Worm (Caenorhabditis elegans): ENCODE data around the gene Y81B9A.3.

Gene Y81B9A.3

DNA sequence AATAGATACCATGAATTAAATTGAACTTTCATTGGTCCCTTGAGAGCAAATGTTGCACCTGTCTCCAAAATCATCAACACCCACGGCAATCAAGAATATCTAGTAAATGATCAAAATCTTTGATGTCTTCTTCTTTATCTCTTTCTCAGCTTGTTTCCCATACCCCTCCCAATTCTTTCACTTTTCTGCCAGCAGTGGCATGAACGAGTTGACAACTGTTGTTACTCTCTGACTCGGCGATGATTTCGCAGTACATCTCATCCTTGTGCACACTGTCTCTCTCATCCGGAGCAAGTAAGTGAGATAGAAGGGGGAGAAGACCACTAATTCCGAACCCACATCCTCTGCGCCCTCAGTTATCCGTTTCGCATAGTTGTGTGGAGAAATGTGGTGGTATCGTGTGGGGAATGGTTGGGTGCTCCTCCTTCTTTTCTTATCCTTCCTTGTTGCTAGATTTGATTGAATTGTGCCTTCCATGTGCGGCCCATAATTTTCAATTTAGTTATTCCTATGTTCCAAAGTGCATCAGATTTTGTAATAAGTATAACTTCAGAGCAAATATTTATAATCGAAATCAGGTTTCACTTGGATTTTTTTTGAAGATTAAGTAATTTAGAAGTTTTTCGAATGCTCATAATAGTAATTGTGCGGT is 20.9 kb upstream of the Y81B9A.3 start:
- TF ChIP-seq sea-2 (GFP tag; IDR thresholded peaks at IDR 0.05), result no peak
- 0 out of 2 replicates have a peak, but pooled peaks have one; percentile 6 for TF ChIP-seq pbrm-1 (GFP tag; IDR thresholded peaks at IDR 0.05)

DNA sequence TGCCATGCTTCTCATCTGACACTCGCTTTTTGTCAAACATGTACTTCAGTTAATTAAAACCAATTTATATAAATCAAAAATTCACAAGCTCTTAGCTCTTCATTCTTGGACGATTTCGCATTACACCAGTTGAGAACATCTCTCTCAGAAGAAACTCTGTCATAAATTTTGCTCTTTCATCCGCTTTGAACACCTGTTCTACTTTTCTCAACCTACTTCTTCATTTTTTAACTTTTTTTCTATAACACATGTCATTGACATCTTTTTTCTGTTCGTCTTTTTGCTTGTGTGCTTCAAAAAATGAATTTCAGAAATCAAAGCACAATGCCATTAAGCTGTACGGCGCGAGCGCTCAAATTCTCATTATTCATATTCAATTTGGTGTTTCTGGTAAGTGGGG is 19.4 kb upstream of the Y81B9A.3 start, which contains the start of gene tsp-11:
TSS of gene tsp-11 (plus strand) at position 301 of the 400 bp plus-strand sequence.
- no peak for TF ChIP-seq ztf-3 (GFP tag; optimal IDR thresholded peaks at IDR 0.05)
- no peak for TF ChIP-seq bed-2 (GFP tag; IDR thresholded peaks at IDR 0.05)
- no peak for TF ChIP-seq F10E7.11 (tag; optimal IDR thresholded peaks at IDR 0.05)
- TF ChIP-seq rpc-1 (optimal IDR thresholded peaks at IDR 0.05), result no peak
- no peak for TF ChIP-seq rpc-1 (tag; optimal IDR thresholded peaks at IDR 0.05)
- TF ChIP-seq gei-17 (GFP tag; optimal IDR thresholded peaks at IDR 0.05), result no peak
- TF ChIP-seq let-607 (tag; optimal IDR thresholded peaks at IDR 0.05), result no peak
- TF ChIP-seq egrh-3 (GFP tag; IDR thresholded peaks at IDR 0.05), result no peak
- no peak for TF ChIP-seq ztf-6 (GFP tag; IDR thresholded peaks at IDR 0.05)
- TF ChIP-seq mel-28 (tag; optimal IDR thresholded peaks at IDR 0.05; ENCODE audit: borderline replicate concordance), result no peak
- no peak for TF ChIP-seq F33H1.4 (GFP tag; IDR thresholded peaks at IDR 0.05)
- TF ChIP-seq C06A6.2 (GFP tag; conservative IDR thresholded peaks at IDR 0.05), result no peak
- no peak for TF ChIP-seq unc-130 (GFP tag; optimal IDR thresholded peaks at IDR 0.05)
- no peak for TF ChIP-seq atf-7 (tag; optimal IDR thresholded peaks at IDR 0.05)
- no peak for TF ChIP-seq cebp-2 (GFP tag; IDR thresholded peaks at IDR 0.05)
- no peak for TF ChIP-seq K12H6.12 (tag; optimal IDR thresholded peaks at IDR 0.05)
- no peak for TF ChIP-seq hmg-20 (GFP tag; IDR thresholded peaks at IDR 0.05)
- no peak for TF ChIP-seq attf-5 (GFP tag; optimal IDR thresholded peaks at IDR 0.05)
- TF ChIP-seq T07F8.4 (tag; optimal IDR thresholded peaks at IDR 0.05), result no peak

DNA sequence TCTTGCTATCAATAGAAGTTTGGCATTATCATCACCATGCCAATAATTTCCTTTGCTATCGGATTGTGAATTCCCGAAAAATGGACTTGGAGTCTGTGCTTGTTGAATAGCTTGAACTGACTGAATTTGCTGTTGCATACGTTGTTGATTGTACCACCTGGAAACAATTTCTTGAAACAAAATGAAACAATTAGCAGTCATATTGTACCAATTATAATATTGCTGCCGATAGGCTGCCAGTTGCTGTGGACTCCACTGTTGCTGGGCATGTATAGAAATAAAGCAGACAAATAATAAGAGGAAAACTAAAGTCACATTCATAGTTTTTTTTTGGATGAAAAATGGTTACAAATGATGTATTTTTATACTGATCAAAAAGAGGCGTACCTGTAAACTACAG is 15.3 kb upstream of the Y81B9A.3 start, which contains the start of gene B0563.10:
TSS of gene B0563.10 (minus strand) at position 325 of the 400 bp plus-strand sequence.
- no peak for TF ChIP-seq lin-35 (GFP tag; optimal IDR thresholded peaks at IDR 0.05)
- TF ChIP-seq C06A6.2 (GFP tag; conservative IDR thresholded peaks at IDR 0.05), result no peak
- no peak for TF ChIP-seq rcor-1 (GFP tag; IDR thresholded peaks at IDR 0.05)
- no peak for TF ChIP-seq ztf-6 (GFP tag; IDR thresholded peaks at IDR 0.05)
- no peak for TF ChIP-seq Y95B8A.8 (GFP tag; IDR thresholded peaks at IDR 0.05)

DNA sequence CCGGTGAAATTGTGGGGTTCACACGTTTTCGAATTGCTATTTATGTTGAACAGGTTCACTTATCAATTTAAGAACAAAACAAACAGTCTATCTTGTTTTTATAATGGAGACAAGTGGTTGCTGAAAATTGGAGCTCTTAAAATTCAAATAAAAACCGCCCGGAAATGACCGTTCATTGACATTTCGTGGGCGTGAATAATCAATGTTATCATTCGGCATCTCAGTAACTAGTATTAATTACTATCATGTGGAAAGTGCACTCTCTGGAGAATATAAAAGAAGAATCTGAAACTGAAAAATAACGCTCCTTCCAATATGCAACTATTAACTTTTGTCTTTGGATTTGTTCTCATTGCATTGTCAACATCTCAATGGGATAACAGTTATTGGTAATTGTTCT is 14.0 kb upstream of the Y81B9A.3 start, which contains the start of gene B0563.9:
TSS of gene B0563.9 (plus strand) at position 301 of the 400 bp plus-strand sequence.
- TF ChIP-seq madf-8 (GFP tag; conservative IDR thresholded peaks at IDR 0.05) (no peak), F33H1.4 (GFP tag; IDR thresholded peaks at IDR 0.05) (no peak), atf-7 (tag; optimal IDR thresholded peaks at IDR 0.05) (no peak), zim-3 (tag; optimal IDR thresholded peaks at IDR 0.05) (no peak), mcd-1 (GFP tag; IDR thresholded peaks at IDR 0.05) (no peak), K12H6.12 (tag; optimal IDR thresholded peaks at IDR 0.05) (no peak), D2030.7 (GFP tag; IDR thresholded peaks at IDR 0.05) (no peak), unc-130 (GFP tag; optimal IDR thresholded peaks at IDR 0.05) (no peak), ztf-6 (GFP tag; IDR thresholded peaks at IDR 0.05) (no peak), nfya-1 (tag; optimal IDR thresholded peaks at IDR 0.05; ENCODE audit: borderline replicate concordance, insufficient read depth) (no peak), attf-3 (GFP tag; conservative IDR thresholded peaks at IDR 0.05) (no peak), attf-6 (GFP tag; IDR thresholded peaks at IDR 0.05) (no peak), lin-26 (GFP tag; IDR thresholded peaks at IDR 0.05) (no peak), chd-7 (tag; optimal IDR thresholded peaks at IDR 0.05) (no peak), nfyb-1 (GFP tag; IDR thresholded peaks at IDR 0.05) (no peak), sdz-38 (tag; optimal IDR thresholded peaks at IDR 0.05) (no peak), C17E4.6 (GFP tag; IDR thresholded peaks at IDR 0.05) (no peak), mel-28 (tag; optimal IDR thresholded peaks at IDR 0.05; ENCODE audit: borderline replicate concordance) (no peak), nfya-2 (GFP tag; IDR thresholded peaks at IDR 0.05) (no peak), Y53G8AR.9 (GFP tag; conservative IDR thresholded peaks at IDR 0.05) (no peak)

Data from whole organism, young adult.